Worm (Caenorhabditis elegans) whole organism, L4/young adult: ENCODE measurements around the gene T19E7.6.

Experiments
- W03F9.2 ChIP-seq: fragments of 150-350 bp; optimal IDR thresholded peaks from 2 replicates; lab custom pipeline; 2014; ENCODE audit warnings: missing biosample characterization, missing genetic modification characterization
- him-1 ChIP-seq: sonication (generic microtip); optimal IDR thresholded peaks from 2 replicates; lab custom pipeline; 2016; ENCODE audit warnings: missing genotype, missing genetic modification reagents, missing genetic modification characterization, missing compliant biosample characterization

- no peak for TF ChIP-seq him-1 (tag; lab: Kevin White, UChicago)
- no peak for TF ChIP-seq W03F9.2
These were observed 5.1 kb upstream of the T19E7.6 start, which contains the start of gene srd-5 for ce11 chrIV:5674435-5674834.
